Worm (Caenorhabditis elegans) whole organism, L4 larva: ENCODE data around the gene F07C3.16.
A peak's percentile ranks its signal among the peaks of the same experiment; 100 is the strongest.

Source experiments
- F26F4.8 ChIP-seq: fragments of 200-800 bp; sonication (Bioruptor generic); conservative IDR thresholded peaks from 2 replicates; pipeline ENCODE4 v1.3.6; 2022; ENCODE audit warnings: missing genetic modification characterization, missing compliant biosample characterization
- F44E2.7 ChIP-seq: fragments of 200-800 bp; sonication (Bioruptor generic); IDR thresholded peaks from 2 replicates; pipeline ENCODE4 v2.1.2; 2022; ENCODE audit warnings: missing genetic modification characterization, missing compliant biosample characterization
- Y48G9A.11 ChIP-seq: fragments of 200-800 bp; sonication (Bioruptor generic); IDR thresholded peaks from 2 replicates; pipeline ENCODE4 v1.3.6; 2022; ENCODE audit warnings: missing genetic modification reagents, missing genetic modification characterization, missing compliant biosample characterization
- Y5F2A.4 ChIP-seq: fragments of 200-800 bp; sonication (Bioruptor generic); optimal IDR thresholded peaks from 2 replicates; lab custom pipeline; 2018; ENCODE audit warnings: mild to moderate bottlenecking, missing genetic modification characterization, missing compliant biosample characterization
- Y75B8A.6 ChIP-seq: fragments of 200-800 bp; sonication (Bioruptor generic); IDR thresholded peaks from 2 replicates; pipeline ENCODE4 v1.3.6; 2022; ENCODE audit warnings: missing genetic modification reagents, missing genetic modification characterization, missing compliant biosample characterization
- ZK337.2 ChIP-seq: fragments of 200-800 bp; sonication (Bioruptor generic); IDR thresholded peaks from 2 replicates; pipeline ENCODE4 v1.3.6; 2022; ENCODE audit warnings: missing genetic modification reagents, missing genetic modification characterization, missing compliant biosample characterization
- aha-1 ChIP-seq: fragments of 150-350 bp; peaks from one replicate; lab custom pipeline; 2014; ENCODE audit warnings: missing biosample characterization, missing genetic modification characterization
- ama-1 ChIP-seq: fragments of 150-350 bp; optimal IDR thresholded peaks from 2 replicates; lab custom pipeline; 2014; ENCODE audit warnings: inconsistent platforms, mixed read lengths
- arid-1 ChIP-seq: fragments of 200-800 bp; sonication (Bioruptor generic); conservative IDR thresholded peaks from 2 replicates; pipeline ENCODE4 v1.3.6; 2022; ENCODE audit warnings: missing genetic modification reagents, missing genetic modification characterization, missing compliant biosample characterization
- ceh-20 ChIP-seq: fragments of 200-800 bp; sonication (Bioruptor generic); IDR thresholded peaks from 2 replicates; pipeline ENCODE4 v1.3.6; 2022; ENCODE audit warnings: missing genetic modification reagents, missing genetic modification characterization, missing compliant biosample characterization
- ceh-32 ChIP-seq: sonication (generic microtip); optimal IDR thresholded peaks from 2 replicates; lab custom pipeline; 2016; ENCODE audit warnings: mild to moderate bottlenecking, missing genetic modification characterization, missing compliant biosample characterization; ENCODE audit not compliant: poor library complexity
- daf-16 ChIP-seq, 3 experiments: sonication (generic microtip); optimal IDR thresholded peaks; 2 replicates each; lab custom pipeline; 2016 to 2017; ENCODE audit warnings: missing genetic modification characterization in 3 of 3, missing genetic modification reagents in 3 of 3, mild to moderate bottlenecking in 2 of 3, missing compliant biosample characterization in 2 of 3, missing biosample characterization in 1 of 3, moderate library complexity in 1 of 3
- dmd-6 ChIP-seq: fragments of 200-800 bp; sonication (Bioruptor generic); IDR thresholded peaks from 2 replicates; pipeline ENCODE4 v1.3.6; 2022; ENCODE audit warnings: missing genetic modification reagents, missing genetic modification characterization, missing compliant biosample characterization
- dve-1 ChIP-seq: sonication (generic microtip); optimal IDR thresholded peaks from 2 replicates; lab custom pipeline; 2017; ENCODE audit warnings: antibody characterized with exemption, mild to moderate bottlenecking, missing genetic modification characterization, missing compliant biosample characterization; ENCODE audit not compliant: insufficient read depth
- egl-27 ChIP-seq: sonication (generic microtip); optimal IDR thresholded peaks from 3 replicates; lab custom pipeline; 2017; ENCODE audit warnings: missing biosample characterization, missing genetic modification reagents, missing genetic modification characterization
- hlh-11 ChIP-seq: fragments of 200-800 bp; sonication (Bioruptor generic); optimal IDR thresholded peaks from 2 replicates; lab custom pipeline; 2018; ENCODE audit warnings: mild to moderate bottlenecking, missing genetic modification characterization, missing compliant biosample characterization
- hlh-30 ChIP-seq: sonication (generic microtip); optimal IDR thresholded peaks from 2 replicates; lab custom pipeline; 2017; ENCODE audit warnings: antibody characterized with exemption, mild to moderate bottlenecking, missing genetic modification characterization, missing compliant biosample characterization; ENCODE audit not compliant: insufficient read depth
- hmg-1.1 ChIP-seq: fragments of 200-800 bp; sonication (Bioruptor generic); IDR thresholded peaks from 2 replicates; pipeline ENCODE4 v1.3.6; 2022; ENCODE audit warnings: missing genetic modification reagents, missing genetic modification characterization, missing compliant biosample characterization
- jun-1 ChIP-seq: fragments of 150-350 bp; optimal IDR thresholded peaks from 2 replicates; lab custom pipeline; 2014; ENCODE audit warnings: missing biosample characterization, missing genetic modification reagents, missing genetic modification characterization
- lin-1 ChIP-seq: fragments of 200-800 bp; sonication (Bioruptor generic); IDR thresholded peaks from 2 replicates; pipeline ENCODE4 v1.3.6; 2022; ENCODE audit warnings: missing genetic modification reagents, missing genetic modification characterization, missing compliant biosample characterization
- lin-13 ChIP-seq: fragments of 150-350 bp; optimal IDR thresholded peaks from 2 replicates; lab custom pipeline; 2014; ENCODE audit warnings: missing biosample characterization, missing genetic modification reagents, missing genetic modification characterization
- lin-15B ChIP-seq: fragments of 150-350 bp; sonication (generic microtip); optimal IDR thresholded peaks from 3 replicates; lab custom pipeline; 2014; ENCODE audit warnings: missing biosample characterization, missing genetic modification characterization
- lin-39 ChIP-seq: fragments of 150-350 bp; optimal IDR thresholded peaks from 2 replicates; lab custom pipeline; 2014; ENCODE audit warnings: missing biosample characterization, missing genetic modification reagents, missing genetic modification characterization
- madf-5 ChIP-seq, 2 experiments: fragments of 200-800 bp; sonication (Bioruptor generic); IDR thresholded peaks; 2 replicates each; pipeline ENCODE4 v1.3.6; 2022; ENCODE audit warnings: missing compliant biosample characterization in 2 of 2, missing genetic modification characterization in 2 of 2
- madf-9 ChIP-seq: fragments of 200-800 bp; sonication (Bioruptor generic); conservative IDR thresholded peaks from 2 replicates; pipeline ENCODE4 v1.3.6; 2022; ENCODE audit warnings: missing genetic modification reagents, missing genetic modification characterization, missing compliant biosample characterization
- mdl-1 ChIP-seq, 2 experiments: fragments of 150-350 bp in 1 of 2; sonication (generic microtip) in 1 of 2; optimal IDR thresholded peaks; 2 replicates each; lab custom pipeline; 2014 to 2017; ENCODE audit warnings: missing biosample characterization in 2 of 2, missing genetic modification characterization in 2 of 2
- mep-1 ChIP-seq: fragments of 150-350 bp; sonication (generic microtip); optimal IDR thresholded peaks from 3 replicates; lab custom pipeline; 2014; ENCODE audit warnings: missing biosample characterization, missing genetic modification characterization
- mes-2 ChIP-seq: sonication (generic microtip); optimal IDR thresholded peaks from 2 replicates; lab custom pipeline; 2016; ENCODE audit warnings: missing genotype, mild to moderate bottlenecking, missing genetic modification characterization, missing compliant biosample characterization; ENCODE audit not compliant: poor library complexity, severe bottlenecking
- nhr-102 ChIP-seq: sonication (generic microtip); optimal IDR thresholded peaks from 2 replicates; lab custom pipeline; 2016; ENCODE audit warnings: mild to moderate bottlenecking, missing genetic modification characterization, moderate library complexity, missing compliant biosample characterization
- nhr-11 ChIP-seq: fragments of 150-350 bp; optimal IDR thresholded peaks from 2 replicates; lab custom pipeline; 2014; ENCODE audit warnings: missing biosample characterization, missing genetic modification characterization
- nhr-25 ChIP-seq: sonication (generic microtip); optimal IDR thresholded peaks from 2 replicates; lab custom pipeline; 2017; ENCODE audit warnings: missing genetic modification characterization, mild to moderate bottlenecking, missing compliant biosample characterization, antibody characterized with exemption, moderate library complexity, borderline replicate concordance; ENCODE audit not compliant: insufficient read depth
- nhr-41 ChIP-seq: fragments of 200-800 bp; sonication (Bioruptor generic); IDR thresholded peaks from 2 replicates; pipeline ENCODE4 v1.3.6; 2022; ENCODE audit warnings: missing genetic modification reagents, missing genetic modification characterization, missing compliant biosample characterization
- nhr-42 ChIP-seq: fragments of 200-800 bp; sonication (Bioruptor generic); IDR thresholded peaks from 2 replicates; pipeline ENCODE4 v1.3.6; 2022; ENCODE audit warnings: missing genetic modification characterization, missing compliant biosample characterization
- nhr-77 ChIP-seq: fragments of 150-350 bp; optimal IDR thresholded peaks from 2 replicates; lab custom pipeline; 2014; ENCODE audit warnings: missing biosample characterization, missing genetic modification characterization
- pha-4 ChIP-seq, 2 experiments: fragments of 150-350 bp in 1 of 2; fragments of 200-800 bp in 1 of 2; sonication (Bioruptor generic) in 1 of 2; IDR thresholded peaks in 1 of 2; optimal IDR thresholded peaks in 1 of 2; 2 replicates each; pipeline versions ENCODE4 v1.3.6 to Lab custom; 2014 to 2022; ENCODE audit warnings: missing genetic modification characterization in 2 of 2, missing genetic modification reagents in 2 of 2, missing biosample characterization in 1 of 2, missing compliant biosample characterization in 1 of 2
- pqm-1 ChIP-seq: sonication (generic microtip); optimal IDR thresholded peaks from 2 replicates; lab custom pipeline; 2017; ENCODE audit warnings: missing biosample characterization, missing genetic modification characterization
- rbr-2 ChIP-seq: sonication (generic microtip); optimal IDR thresholded peaks from 2 replicates; lab custom pipeline; 2016; ENCODE audit warnings: missing genotype, missing genetic modification characterization, missing compliant biosample characterization
- snpc-4 ChIP-seq: fragments of 150-350 bp; optimal IDR thresholded peaks from 2 replicates; lab custom pipeline; 2014; ENCODE audit warnings: missing biosample characterization, missing genetic modification characterization
- spr-1 ChIP-seq: sonication (generic microtip); optimal IDR thresholded peaks from 2 replicates; lab custom pipeline; 2016; ENCODE audit warnings: mild to moderate bottlenecking, missing genetic modification characterization, missing compliant biosample characterization
- unc-62 ChIP-seq, 3 experiments: fragments of 150-350 bp in 1 of 3; sonication (generic microtip); optimal IDR thresholded peaks in 2 of 3; peaks in 1 of 3; 1 replicate in 1 of 3; 2 replicates in 2 of 3; lab custom pipeline; 2014 to 2017; ENCODE audit warnings: missing biosample characterization in 3 of 3, missing genetic modification characterization in 3 of 3, missing genetic modification reagents in 3 of 3, missing genotype in 1 of 3
- zag-1 ChIP-seq: fragments of 150-350 bp; optimal IDR thresholded peaks from 2 replicates; lab custom pipeline; 2014; ENCODE audit warnings: missing biosample characterization, missing genetic modification characterization
- zfp-2 ChIP-seq: sonication (generic microtip); optimal IDR thresholded peaks from 2 replicates; lab custom pipeline; 2016; ENCODE audit warnings: mild to moderate bottlenecking, missing genetic modification characterization, missing compliant biosample characterization
- zip-11 ChIP-seq: fragments of 200-800 bp; sonication (Bioruptor generic); IDR thresholded peaks from 2 replicates; pipeline ENCODE4 v1.3.6; 2022; ENCODE audit warnings: missing genetic modification characterization, missing compliant biosample characterization
- zip-2 ChIP-seq: fragments of 150-350 bp; optimal IDR thresholded peaks from 2 replicates; lab custom pipeline; 2014; ENCODE audit warnings: missing biosample characterization, missing genetic modification characterization
- ztf-7 ChIP-seq: fragments of 150-350 bp; optimal IDR thresholded peaks from 2 replicates; lab custom pipeline; 2014; ENCODE audit warnings: missing biosample characterization, missing genetic modification characterization

The F07C3.16 gene

DNA sequence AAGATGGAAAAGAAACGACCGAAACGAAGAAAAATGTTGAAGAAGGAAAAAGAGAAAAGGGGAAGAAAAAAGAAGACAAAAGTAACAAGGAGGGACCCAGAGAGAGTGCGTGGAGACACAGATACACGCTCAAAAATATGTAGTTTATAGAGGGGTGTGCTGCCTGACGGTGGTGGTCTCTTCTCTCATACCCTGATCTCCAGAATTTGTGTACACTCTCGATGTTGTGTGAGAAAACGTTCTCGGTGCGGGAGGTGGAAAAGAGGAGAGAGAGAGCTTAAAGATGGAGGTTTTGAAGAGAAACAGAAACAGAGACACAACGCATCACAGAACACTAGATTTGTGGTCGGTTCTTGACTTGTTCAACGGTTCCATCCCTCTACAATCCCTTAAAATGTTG lies 16.2 kb upstream of the F07C3.16 start (continued):
- TF ChIP-seq daf-16 (GFP tag; optimal IDR thresholded peaks at IDR 0.05; lab: Kevin White, UChicago) (peak in 1 of 2 experiments; percentile 46), daf-16 (tag; optimal IDR thresholded peaks at IDR 0.05; lab: Kevin White, UChicago) (no peak), egl-27 (tag; lab: Kevin White, UChicago) (no peak), madf-9 (GFP tag; lab: Robert Waterston, UW) (no peak), nhr-102 (tag; lab: Kevin White, UChicago) (no peak), mep-1 (tag; lab: Kevin White, UChicago) (peak; percentile 74), zip-2 (tag; lab: Kevin White, UChicago) (no peak), unc-62 (GFP tag; optimal IDR thresholded peaks at IDR 0.05 in 1 of 2; lab: Kevin White, UChicago) (peak in 1 of 2 experiments; percentile 88), unc-62 (tag; optimal IDR thresholded peaks at IDR 0.05; lab: Kevin White, UChicago) (no peak), snpc-4 (no peak), lin-1 (no peak), nhr-41 (GFP tag; lab: Robert Waterston, UW) (no peak), hmg-1.1 (GFP tag; lab: Robert Waterston, UW) (peak; percentile 79), ceh-20 (GFP tag; lab: Robert Waterston, UW) (0 out of 2 replicates have a peak, but pooled peaks have one; percentile 43), zag-1 (no peak), dve-1 (peak; percentile 61), aha-1 (tag; lab: Kevin White, UChicago) (peak; percentile 91), hlh-11 (tag; lab: Kevin White, UChicago) (peak; percentile 87), nhr-77 (tag; lab: Kevin White, UChicago) (peak; percentile 30), ZK337.2 (GFP tag; lab: Robert Waterston, UW) (no peak), mes-2 (peak; percentile 46), spr-1 (tag; lab: Kevin White, UChicago) (no peak), Y5F2A.4 (GFP tag; lab: Kevin White, UChicago) (no peak), zfp-2 (no peak), ceh-32 (no peak), lin-39 (tag; lab: Kevin White, UChicago) (no peak), hlh-30 (tag; lab: Kevin White, UChicago) (peak; percentile 55), Y75B8A.6 (no peak), Y48G9A.11 (no peak), zip-11 (no peak), nhr-25 (tag; lab: Kevin White, UChicago) (no peak), nhr-11 (tag; lab: Kevin White, UChicago) (peak; percentile 59), mdl-1 (tag; optimal IDR thresholded peaks at IDR 0.05; lab: Kevin White, UChicago) (peak; percentile 79 to 83), dmd-6 (GFP tag; lab: Robert Waterston, UW) (peak; percentile 54), F44E2.7 (GFP tag; lab: Robert Waterston, UW) (no peak)

DNA sequence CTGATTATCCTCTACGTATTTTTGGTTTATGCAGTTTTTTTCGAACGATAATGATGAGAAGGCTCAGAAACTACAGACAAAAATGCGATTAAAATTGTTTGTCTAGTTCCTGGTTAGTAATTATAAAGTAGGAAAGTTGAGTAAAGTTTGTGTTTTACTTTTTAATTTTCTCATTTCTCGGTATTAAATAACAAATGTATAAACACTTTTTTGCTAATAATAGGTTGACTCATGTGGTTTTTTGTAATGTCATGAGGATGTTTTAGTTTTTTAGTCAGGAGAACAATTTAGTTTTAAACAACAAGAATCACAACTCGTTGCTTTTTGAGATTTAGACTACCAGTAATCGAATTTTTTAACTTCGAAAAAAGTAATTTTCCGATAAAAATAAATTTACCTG lies 15.3 kb upstream of the F07C3.16 start:
- TF ChIP-seq pha-4 (GFP tag; IDR thresholded peaks at IDR 0.05; lab: Robert Waterston, UW) (no peak), pha-4 (tag; optimal IDR thresholded peaks at IDR 0.05; lab: Kevin White, UChicago) (no peak)

DNA sequence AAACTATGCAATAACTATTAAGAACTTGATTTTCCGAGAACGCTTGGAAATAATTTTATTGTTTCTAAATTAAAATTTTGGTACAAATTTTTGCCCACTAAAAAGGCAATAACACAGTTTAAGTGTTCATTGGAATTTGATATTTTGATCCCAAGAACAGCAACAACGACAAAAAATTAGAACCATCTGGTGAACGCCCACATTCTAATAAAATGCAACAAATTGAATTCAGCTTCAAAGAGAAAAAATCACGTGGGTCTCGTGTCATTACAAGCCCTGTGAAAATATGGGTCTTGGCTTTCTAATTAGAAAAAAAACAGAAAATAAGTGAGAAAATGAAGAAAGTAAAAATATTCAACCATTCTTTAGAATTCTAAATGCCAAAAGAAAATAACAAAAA lies 14.5 kb upstream of the F07C3.16 start:
- no peak for TF ChIP-seq Y5F2A.4 (GFP tag; lab: Kevin White, UChicago)
- peak in 1 of 2 experiments; percentile 84 for TF ChIP-seq unc-62 (GFP tag; optimal IDR thresholded peaks at IDR 0.05 in 1 of 2; lab: Kevin White, UChicago)
- TF ChIP-seq unc-62 (tag; optimal IDR thresholded peaks at IDR 0.05; lab: Kevin White, UChicago) = no peak

ce11 chrV:9270442-9270841 lies 13.1 kb upstream of the F07C3.16 start:
- no peak for TF ChIP-seq ama-1 (lab: Kevin White, UChicago)
- TF ChIP-seq madf-5 (GFP tag; IDR thresholded peaks at IDR 0.05; lab: Robert Waterston, UW) = no peak
- no peak for TF ChIP-seq rbr-2 (tag; lab: Kevin White, UChicago)
- no peak for TF ChIP-seq ztf-7
- no peak for TF ChIP-seq jun-1
- no peak for TF ChIP-seq madf-9 (GFP tag; lab: Robert Waterston, UW)
- TF ChIP-seq arid-1 (GFP tag; lab: Robert Waterston, UW) = no peak
- no peak for TF ChIP-seq Y48G9A.11
- TF ChIP-seq nhr-42 = no peak
- TF ChIP-seq daf-16 (GFP tag; optimal IDR thresholded peaks at IDR 0.05; lab: Kevin White, UChicago) = peak in 1 of 2 experiments; percentile 6
- no peak for TF ChIP-seq daf-16 (tag; optimal IDR thresholded peaks at IDR 0.05; lab: Kevin White, UChicago)
- no peak for TF ChIP-seq F26F4.8 (GFP tag; lab: Robert Waterston, UW)
- no peak for TF ChIP-seq lin-13 (GFP tag; lab: Kevin White, UChicago)
- no peak for TF ChIP-seq spr-1 (tag; lab: Kevin White, UChicago)
- no peak for TF ChIP-seq pqm-1 (tag; lab: Kevin White, UChicago)
- no peak for TF ChIP-seq lin-15B (tag; lab: Kevin White, UChicago)
